Worm (Caenorhabditis elegans): Measurements from ENCODE around the gene F59B10.3.

The F59B10.3 gene

DNA sequence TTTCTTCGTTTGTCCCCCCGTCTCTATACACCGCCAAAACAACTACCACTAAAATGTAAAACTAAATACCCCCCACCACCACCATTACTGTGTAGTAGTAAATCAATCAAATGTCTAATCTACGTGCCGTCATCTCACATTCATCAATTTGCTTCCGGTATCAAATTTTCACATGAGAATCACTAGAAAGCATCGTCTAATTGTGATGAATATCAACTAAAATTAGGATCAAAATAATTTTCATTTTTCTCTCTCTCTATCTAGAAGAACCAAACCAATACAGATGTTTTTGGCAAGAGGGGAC is 36.4 kb downstream of the F59B10.3 start:
- TF ChIP-seq ceh-100 (GFP tag; IDR thresholded peaks at IDR 0.05) = no peak
- no peak for TF ChIP-seq B0336.3 (GFP tag; IDR thresholded peaks at IDR 0.05)
- TF ChIP-seq tbx-9 (tag; optimal IDR thresholded peaks at IDR 0.05; ENCODE audit: borderline replicate concordance) = no peak
- no peak for TF ChIP-seq T26A5.8 (tag; optimal IDR thresholded peaks at IDR 0.05)
- TF ChIP-seq hmg-1.2 (GFP tag; IDR thresholded peaks at IDR 0.05) = no peak
- TF ChIP-seq hrde-1 (tag; optimal IDR thresholded peaks at IDR 0.05; ENCODE audit: borderline replicate concordance) = no peak
- TF ChIP-seq nhr-27 (tag; optimal IDR thresholded peaks at IDR 0.05) = no peak
- 0 out of 2 replicates have a peak, but pooled peaks have one; percentile 10 for TF ChIP-seq Y95B8A.8 (GFP tag; IDR thresholded peaks at IDR 0.05)
- no peak for TF ChIP-seq hmg-20 (GFP tag; IDR thresholded peaks at IDR 0.05)
- TF ChIP-seq Y53G8AR.9 (GFP tag; conservative IDR thresholded peaks at IDR 0.05) = no peak
- no peak for TF ChIP-seq lin-26 (GFP tag; IDR thresholded peaks at IDR 0.05)
- 0 out of 2 replicates have a peak, but pooled peaks have one; percentile 7 for TF ChIP-seq nfyb-1 (GFP tag; IDR thresholded peaks at IDR 0.05)
- TF ChIP-seq pha-4 (tag; optimal IDR thresholded peaks at IDR 0.05) = peak; percentile 30
- no peak for TF ChIP-seq madf-8 (GFP tag; conservative IDR thresholded peaks at IDR 0.05)
- TF ChIP-seq nhr-120 (GFP tag; IDR thresholded peaks at IDR 0.05) = no peak
- no peak for TF ChIP-seq mes-4 (tag; optimal IDR thresholded peaks at IDR 0.05)
- TF ChIP-seq nhr-80 (tag; optimal IDR thresholded peaks at IDR 0.05) = no peak
- no peak for TF ChIP-seq rpc-1 (optimal IDR thresholded peaks at IDR 0.05)
- no peak for TF ChIP-seq rpc-1 (tag; optimal IDR thresholded peaks at IDR 0.05)
- no peak for TF ChIP-seq atf-7 (tag; optimal IDR thresholded peaks at IDR 0.05)
- no peak for TF ChIP-seq fkh-3 (tag; optimal IDR thresholded peaks at IDR 0.05)
- no peak for TF ChIP-seq ztf-28 (GFP tag; IDR thresholded peaks at IDR 0.05)
- TF ChIP-seq rcor-1 (GFP tag; IDR thresholded peaks at IDR 0.05) = no peak
- no peak for TF ChIP-seq athp-1 (tag; optimal IDR thresholded peaks at IDR 0.05)

DNA sequence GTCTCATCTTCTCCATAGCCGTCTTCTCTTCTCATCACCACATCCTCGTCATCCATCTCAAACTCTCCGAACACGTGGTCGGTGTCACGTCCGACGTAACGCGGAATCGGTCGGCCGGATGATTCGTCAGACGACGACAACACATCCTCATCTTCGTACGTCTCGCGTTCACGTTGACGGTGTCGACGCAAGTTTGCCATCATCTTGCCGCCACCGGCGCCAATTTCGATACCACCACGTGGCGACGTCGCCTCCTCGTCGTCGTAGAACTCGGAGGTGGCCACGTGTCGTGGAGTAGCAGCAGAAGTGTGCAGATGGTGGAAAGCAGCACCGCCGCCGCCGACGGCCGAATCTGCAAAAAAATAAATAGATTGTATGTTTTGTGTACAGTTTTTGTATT is 37.0 kb downstream of the F59B10.3 start:
- TF ChIP-seq bed-2 (GFP tag; IDR thresholded peaks at IDR 0.05) (no peak), B0261.1 (tag; optimal IDR thresholded peaks at IDR 0.05) (no peak), Y53G8AR.9 (GFP tag; conservative IDR thresholded peaks at IDR 0.05) (0 out of 2 replicates have a peak, but pooled peaks have one; percentile 12), egrh-3 (GFP tag; IDR thresholded peaks at IDR 0.05) (peak; percentile 71), F52B5.7 (tag; optimal IDR thresholded peaks at IDR 0.05) (peak; percentile 85), F37B4.10 (GFP tag; IDR thresholded peaks at IDR 0.05) (no peak), die-1 (tag; optimal IDR thresholded peaks at IDR 0.05) (no peak), T26A5.8 (tag; optimal IDR thresholded peaks at IDR 0.05) (no peak), ztf-22 (GFP tag; optimal IDR thresholded peaks at IDR 0.05) (no peak), K12H6.12 (tag; optimal IDR thresholded peaks at IDR 0.05) (no peak), madf-6 (GFP tag; IDR thresholded peaks at IDR 0.05) (no peak), cebp-2 (GFP tag; IDR thresholded peaks at IDR 0.05) (0 out of 2 replicates have a peak, but pooled peaks have one; percentile 82), unc-62 (GFP tag; optimal IDR thresholded peaks at IDR 0.05) (no peak), F33H1.4 (GFP tag; IDR thresholded peaks at IDR 0.05) (no peak; the same call in 1 of the 2 replicates), D2030.7 (GFP tag; IDR thresholded peaks at IDR 0.05) (no peak), him-1 (tag; optimal IDR thresholded peaks at IDR 0.05) (no peak), ztf-26 (tag; optimal IDR thresholded peaks at IDR 0.05) (peak; percentile 80), K11D2.4 (GFP tag; IDR thresholded peaks at IDR 0.05) (peak; percentile 63; the same call in 1 of the 2 replicates), bed-1 (GFP tag; IDR thresholded peaks at IDR 0.05) (0 out of 2 replicates have a peak, but pooled peaks have one; percentile 11), repo-1 (tag; optimal IDR thresholded peaks at IDR 0.05) (no peak), mel-28 (tag; optimal IDR thresholded peaks at IDR 0.05; ENCODE audit: borderline replicate concordance) (no peak), akir-1 (GFP tag; optimal IDR thresholded peaks at IDR 0.05) (no peak), F39B2.1 (GFP tag; IDR thresholded peaks at IDR 0.05) (peak; percentile 6; the same call in 1 of the 2 replicates), egl-18 (GFP tag; IDR thresholded peaks at IDR 0.05) (no peak), snpc-1.3 (tag; optimal IDR thresholded peaks at IDR 0.05; ENCODE audit: insufficient read depth) (no peak), madf-10 (tag; optimal IDR thresholded peaks at IDR 0.05) (peak; percentile 5), ets-4 (GFP tag; optimal IDR thresholded peaks at IDR 0.05) (no peak), nhr-120 (GFP tag; IDR thresholded peaks at IDR 0.05) (0 out of 2 replicates have a peak, but pooled peaks have one; percentile 23), zfh-2 (GFP tag; conservative IDR thresholded peaks at IDR 0.05) (peak; percentile 95)
